Fruit fly (Drosophila melanogaster): ENCODE results near the gene CG14315.

Gene CG14315

dm6 chr3R:18167416-18168237 lies 9.1 kb downstream of the CG14315 start, which contains the start of gene wrd (continued):
- TF ChIP-seq nau (GFP tag; optimal IDR thresholded peaks at IDR 0.05) (peak; percentile 6), dysf (GFP tag; IDR thresholded peaks at IDR 0.05) (0 out of 3 replicates have a peak, but pooled peaks have one; percentile 27), CG30431 (GFP tag; optimal IDR thresholded peaks at IDR 0.05) (no peak), HLH54F (GFP tag; optimal IDR thresholded peaks at IDR 0.05) (no peak), CG17802 (tag; optimal IDR thresholded peaks at IDR 0.05) (no peak), fru (optimal IDR thresholded peaks at IDR 0.05) (no peak), D (optimal IDR thresholded peaks at IDR 0.05) (no peak), D (GFP tag; optimal IDR thresholded peaks at IDR 0.05) (no peak), CG4617 (GFP tag; optimal IDR thresholded peaks at IDR 0.05; ENCODE audit: borderline replicate concordance) (peak; percentile 12)

dm6 chr3R:18168398-18168797 lies 9.9 kb downstream of the CG14315 start:
- TF ChIP-seq CG1529 (GFP tag; optimal IDR thresholded peaks at IDR 0.05) (no peak), CG17802 (tag; optimal IDR thresholded peaks at IDR 0.05) (no peak), CG6854 (GFP tag; optimal IDR thresholded peaks at IDR 0.05) (no peak), CG8944 (GFP tag; optimal IDR thresholded peaks at IDR 0.05) (no peak), CG4282 (GFP tag; optimal IDR thresholded peaks at IDR 0.05) (no peak), fd96Cb (tag; optimal IDR thresholded peaks at IDR 0.05) (no peak), kah (GFP tag; optimal IDR thresholded peaks at IDR 0.05) (peak; percentile 75), PHDP (tag; optimal IDR thresholded peaks at IDR 0.05) (no peak), CHES-1-like (GFP tag; optimal IDR thresholded peaks at IDR 0.05) (peak; percentile 3), CG9876 (GFP tag; optimal IDR thresholded peaks at IDR 0.05) (peak; percentile 2), CG4360 (GFP tag; IDR thresholded peaks at IDR 0.05) (no peak), Med (GFP tag) (peak; percentile 89), Chrac-16 (GFP tag; optimal IDR thresholded peaks at IDR 0.05) (no peak), ems (GFP tag; optimal IDR thresholded peaks at IDR 0.05) (no peak), pho (GFP tag; optimal IDR thresholded peaks at IDR 0.05) (peak; percentile 1), Hr78 (GFP tag; optimal IDR thresholded peaks at IDR 0.05) (no peak), tx (GFP tag; optimal IDR thresholded peaks at IDR 0.05) (no peak), hkb (optimal IDR thresholded peaks at IDR 0.05) (no peak), hkb (GFP tag; IDR thresholded peaks at IDR 0.05) (no peak), Rfx (GFP tag; IDR thresholded peaks at IDR 0.05) (peak; percentile 74), CG30020 (tag; optimal IDR thresholded peaks at IDR 0.05) (no peak), wor (GFP tag; IDR thresholded peaks at IDR 0.05) (no peak), jumu (GFP tag; optimal IDR thresholded peaks at IDR 0.05) (no peak), Side (GFP tag; optimal IDR thresholded peaks at IDR 0.05) (peak; percentile 18), CG1233 (GFP tag; optimal IDR thresholded peaks at IDR 0.05) (no peak), Scr (GFP tag; IDR thresholded peaks at IDR 0.05; ENCODE audit: partially characterized antibody) (peak; percentile 22; the same call in 1 of the 2 replicates), HLH4C (GFP tag; IDR thresholded peaks at IDR 0.05; ENCODE audit: partially characterized antibody) (no peak), Fer3 (tag; optimal IDR thresholded peaks at IDR 0.05) (peak; percentile 35), Adf1 (GFP tag; IDR thresholded peaks at IDR 0.05) (no peak), Hsf (GFP tag; optimal IDR thresholded peaks at IDR 0.05) (no peak), az2 (GFP tag; optimal IDR thresholded peaks at IDR 0.05) (no peak), pfk (GFP tag; optimal IDR thresholded peaks at IDR 0.05) (peak; percentile 4), CG17385 (GFP tag; optimal IDR thresholded peaks at IDR 0.05) (no peak), Stat92E (GFP tag; optimal IDR thresholded peaks at IDR 0.05) (no peak), CG34224 (GFP tag; IDR thresholded peaks at IDR 0.05; ENCODE audit: partially characterized antibody) (peak; percentile 43; the same call in 2 of the 3 replicates), BEAF-32 (GFP tag; optimal IDR thresholded peaks at IDR 0.05) (peak; percentile 6), CG43689 (GFP tag; IDR thresholded peaks at IDR 0.05) (no peak), CG10431 (GFP tag; optimal IDR thresholded peaks at IDR 0.05) (no peak), zfh1 (GFP tag; IDR thresholded peaks at IDR 0.05) (no peak), MESR4 (GFP tag; optimal IDR thresholded peaks at IDR 0.05) (no peak)

Data from whole organism, embryonic.